Fruit fly (Drosophila melanogaster): ENCODE measurements around the gene CG31659.

CG31659 gene

dm6 chr2L:1361771-1362632 lies 2.4 kb upstream of the CG31659 start, which contains the start of gene NLaz (continued):
- no peak for TF ChIP-seq CG16863 (GFP tag; optimal IDR thresholded peaks at IDR 0.05)
- TF ChIP-seq toy (GFP tag; IDR thresholded peaks at IDR 0.05), result no peak
- no peak for TF ChIP-seq Usf (GFP tag; optimal IDR thresholded peaks at IDR 0.05)
- TF ChIP-seq CG12391 (tag; optimal IDR thresholded peaks at IDR 0.05), result no peak
- TF ChIP-seq CG7745 (tag; optimal IDR thresholded peaks at IDR 0.05), result no peak
- TF ChIP-seq Lhr (GFP tag; optimal IDR thresholded peaks at IDR 0.05), result peak; percentile 31
- TF ChIP-seq ase (GFP tag; IDR thresholded peaks at IDR 0.05), result peak; percentile 36; the same call in 2 of the 3 replicates
- no peak for TF ChIP-seq CG16813 (GFP tag; IDR thresholded peaks at IDR 0.05; ENCODE audit: partially characterized antibody)
- no peak for TF ChIP-seq Oaz (GFP tag; IDR thresholded peaks at IDR 0.05)
- TF ChIP-seq CG1233 (GFP tag; optimal IDR thresholded peaks at IDR 0.05), result no peak
- TF ChIP-seq CG4282 (GFP tag; optimal IDR thresholded peaks at IDR 0.05), result no peak
- no peak for TF ChIP-seq sr (GFP tag; IDR thresholded peaks at IDR 0.05)
- TF ChIP-seq CG11695 (GFP tag; IDR thresholded peaks at IDR 0.05), result no peak
- TF ChIP-seq cato (GFP tag; optimal IDR thresholded peaks at IDR 0.05; ENCODE audit: borderline replicate concordance), result no peak
- no peak for TF ChIP-seq CG6813 (GFP tag; optimal IDR thresholded peaks at IDR 0.05)
- TF ChIP-seq Doc3 (GFP tag; IDR thresholded peaks at IDR 0.05; ENCODE audit: partially characterized antibody), result no peak
- no peak for TF ChIP-seq ato (GFP tag; IDR thresholded peaks at IDR 0.05; ENCODE audit: partially characterized antibody)
- TF ChIP-seq CG18764 (GFP tag; optimal IDR thresholded peaks at IDR 0.05), result no peak
- no peak for TF ChIP-seq CG7987 (GFP tag; optimal IDR thresholded peaks at IDR 0.05)
- TF ChIP-seq CG30403 (GFP tag; optimal IDR thresholded peaks at IDR 0.05), result peak; percentile 50
- TF ChIP-seq CG1602 (GFP tag; optimal IDR thresholded peaks at IDR 0.05), result no peak
- TF ChIP-seq CG31388 (GFP tag; optimal IDR thresholded peaks at IDR 0.05), result no peak
- TF ChIP-seq slbo (GFP tag; IDR thresholded peaks at IDR 0.05), result peak; percentile 55
- no peak for TF ChIP-seq MESR4 (GFP tag; optimal IDR thresholded peaks at IDR 0.05)
- TF ChIP-seq cwo (GFP tag; optimal IDR thresholded peaks at IDR 0.05), result no peak
- TF ChIP-seq CG4424 (GFP tag; optimal IDR thresholded peaks at IDR 0.05), result no peak
- TF ChIP-seq pan (optimal IDR thresholded peaks at IDR 0.05), result no peak
- peak in 1 of 2 experiments; percentile 43 for TF ChIP-seq pan (GFP tag; optimal IDR thresholded peaks at IDR 0.05 in 1 of 2, IDR thresholded peaks at IDR 0.05 in 1 of 2)
- TF ChIP-seq CG8944 (GFP tag; optimal IDR thresholded peaks at IDR 0.05), result no peak
- no peak for TF ChIP-seq Six4 (GFP tag; optimal IDR thresholded peaks at IDR 0.05)
- TF ChIP-seq pho (GFP tag; optimal IDR thresholded peaks at IDR 0.05), result no peak
- TF ChIP-seq CG6791 (GFP tag; IDR thresholded peaks at IDR 0.05; ENCODE audit: partially characterized antibody), result 0 out of 3 replicates have a peak, but pooled peaks have one; percentile 33
- no peak for TF ChIP-seq CG16779 (GFP tag; IDR thresholded peaks at IDR 0.05)
- peak; percentile 44 for TF ChIP-seq tin (GFP tag; optimal IDR thresholded peaks at IDR 0.05)
- no peak for TF ChIP-seq Taf1 (GFP tag; IDR thresholded peaks at IDR 0.05)
- no peak for TF ChIP-seq z (GFP tag; IDR thresholded peaks at IDR 0.05)
- no peak for TF ChIP-seq wdn (GFP tag; IDR thresholded peaks at IDR 0.05)
- TF ChIP-seq zen (tag; optimal IDR thresholded peaks at IDR 0.05), result no peak
- no peak for TF ChIP-seq Eip74EF (GFP tag; optimal IDR thresholded peaks at IDR 0.05)
- TF ChIP-seq Spps (tag; optimal IDR thresholded peaks at IDR 0.05), result no peak
- 0 out of 2 replicates have a peak, but pooled peaks have one; percentile 11 for TF ChIP-seq CG14667 (GFP tag; IDR thresholded peaks at IDR 0.05)
- no peak for TF ChIP-seq CG5180 (GFP tag; optimal IDR thresholded peaks at IDR 0.05)
- TF ChIP-seq fru (optimal IDR thresholded peaks at IDR 0.05), result no peak
- TF ChIP-seq wek (GFP tag; optimal IDR thresholded peaks at IDR 0.05), result no peak
- no peak for TF ChIP-seq pb (GFP tag; optimal IDR thresholded peaks at IDR 0.05)
- no peak for TF ChIP-seq CG33557 (GFP tag; optimal IDR thresholded peaks at IDR 0.05)
- no peak for TF ChIP-seq tio (GFP tag; optimal IDR thresholded peaks at IDR 0.05)
- TF ChIP-seq Ptx1 (GFP tag; IDR thresholded peaks at IDR 0.05), result peak; percentile 77
- TF ChIP-seq sna (GFP tag; IDR thresholded peaks at IDR 0.05; ENCODE audit: partially characterized antibody), result no peak

Data from whole organism, embryonic.